Fruit fly (Drosophila melanogaster) whole organism, prepupa: Measurements from ENCODE around the gene CG8066.

Experiments used
- CG3032 ChIP-seq: fragments of 200-800 bp; optimal IDR thresholded peaks from 2 replicates; lab custom pipeline; 2019; ENCODE audit warnings: missing biosample characterization, mild to moderate bottlenecking, missing genetic modification characterization, moderate library complexity
- CG34406 ChIP-seq: fragments of 200-800 bp; sonication (Bioruptor generic); optimal IDR thresholded peaks from 3 replicates; lab custom pipeline; 2016; ENCODE audit warnings: missing biosample characterization, missing genetic modification characterization
- Gug ChIP-seq: fragments of 200-800 bp; sonication (Bioruptor generic); IDR thresholded peaks from 2 replicates; pipeline ENCODE4 v1.3.6; 2022; ENCODE audit warnings: missing biosample characterization, missing genetic modification characterization
- Hr39 ChIP-seq: fragments of 200-800 bp; sonication (Bioruptor generic); optimal IDR thresholded peaks from 2 replicates; lab custom pipeline; 2016; ENCODE audit warnings: missing biosample characterization, missing genetic modification characterization
- OdsH ChIP-seq: fragments of 200-800 bp; sonication (Bioruptor generic); optimal IDR thresholded peaks from 3 replicates; lab custom pipeline; 2016; ENCODE audit warnings: missing biosample characterization, missing genetic modification characterization
- dsx ChIP-seq: fragments of 200-800 bp; optimal IDR thresholded peaks from 3 replicates; lab custom pipeline; 2019; ENCODE audit warnings: missing biosample characterization, mild to moderate bottlenecking, missing genetic modification characterization, moderate library complexity; ENCODE audit not compliant: poor library complexity, severe bottlenecking
- eg ChIP-seq: fragments of 200-800 bp; sonication (Bioruptor generic); IDR thresholded peaks from 3 replicates; pipeline ENCODE4 v1.3.6; 2022; ENCODE audit warnings: missing biosample characterization, missing genetic modification characterization

DNA sequence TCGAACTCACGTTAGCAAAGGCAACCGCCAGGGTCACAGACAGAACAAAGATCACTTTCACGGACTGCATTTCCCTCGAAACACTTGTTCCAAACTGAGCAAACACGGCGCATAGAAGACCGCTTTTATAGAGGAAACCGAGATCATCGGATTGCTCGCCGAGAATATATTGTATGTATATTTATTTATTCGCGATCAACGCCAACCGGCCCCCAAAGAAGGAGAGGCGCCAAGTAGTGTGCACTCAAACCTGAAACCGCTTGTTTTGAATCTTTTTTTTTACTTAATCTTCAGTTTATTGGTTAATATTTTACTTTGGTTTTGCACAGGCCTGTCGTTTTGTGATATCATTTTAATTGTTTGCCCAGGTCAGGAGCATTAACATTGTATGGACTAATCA lies 1.3 kb downstream of the CG8066 start, which contains the start of gene CG31313:
- no peak for TF ChIP-seq OdsH
- no peak for TF ChIP-seq CG3032
- TF ChIP-seq dsx (GFP tag; lab: Kevin White, UChicago): no peak
- TF ChIP-seq Hr39: no peak
- no peak for TF ChIP-seq eg
- TF ChIP-seq Gug (GFP tag; lab: Robert Waterston, UW): no peak
- no peak for TF ChIP-seq CG34406 (GFP tag; lab: Kevin White, UChicago)
